Worm (Caenorhabditis elegans) whole organism, mixed stage, embryonic: Measurements from ENCODE around the gene Y26G10.6.

Experiments used
- sem-2 ChIP-seq: fragments of 200-800 bp; sonication (Bioruptor generic); optimal IDR thresholded peaks from 2 replicates; lab custom pipeline; 2018; ENCODE audit warnings: mild to moderate bottlenecking, missing genetic modification characterization, missing compliant biosample characterization
- snpc-4 ChIP-seq: fragments of 150-350 bp; optimal IDR thresholded peaks from 2 replicates; lab custom pipeline; 2014; ENCODE audit warnings: missing biosample characterization, missing genetic modification characterization

ce11 chrV:17699097-17699496, 662 bp upstream of the Y26G10.6 start, which contains the start of gene Y26G10.4:
- TF ChIP-seq sem-2 (GFP tag; lab: Kevin White, UChicago) (no peak), snpc-4 (tag; lab: Kevin White, UChicago) (no peak)
